Worm (Caenorhabditis elegans) whole organism, L2 larva: ENCODE results near the gene fmo-4.

ENCODE experiments used
- C34F6.9 ChIP-seq: fragments of 150-350 bp; optimal IDR thresholded peaks from 2 replicates; lab custom pipeline; 2014; ENCODE audit warnings: missing biosample characterization, missing genetic modification characterization
- F13H6.1 ChIP-seq: sonication (generic microtip); optimal IDR thresholded peaks from 2 replicates; lab custom pipeline; 2016; ENCODE audit warnings: missing genetic modification characterization, missing compliant biosample characterization
- R02D3.7 ChIP-seq: fragments of 150-350 bp; optimal IDR thresholded peaks from 2 replicates; lab custom pipeline; 2014; ENCODE audit warnings: missing biosample characterization, missing genetic modification characterization
- Y55F3AM.14 ChIP-seq: fragments of 200-800 bp; sonication (Bioruptor generic); optimal IDR thresholded peaks from 2 replicates; lab custom pipeline; 2018; ENCODE audit warnings: mild to moderate bottlenecking, missing genetic modification characterization, missing compliant biosample characterization
- ZK546.5 ChIP-seq: sonication (generic microtip); optimal IDR thresholded peaks from 2 replicates; lab custom pipeline; 2017; ENCODE audit warnings: missing biosample characterization, missing genetic modification characterization
- alr-1 ChIP-seq: fragments of 150-350 bp; optimal IDR thresholded peaks from 2 replicates; lab custom pipeline; 2014; ENCODE audit warnings: missing biosample characterization, missing genetic modification characterization
- aly-2 ChIP-seq: fragments of 150-350 bp; optimal IDR thresholded peaks from 2 replicates; lab custom pipeline; 2014; ENCODE audit warnings: missing biosample characterization, missing genetic modification characterization
- ama-1 ChIP-seq: fragments of 150-350 bp; optimal IDR thresholded peaks from 2 replicates; lab custom pipeline; 2018; ENCODE audit warnings: inconsistent platforms
- blmp-1 ChIP-seq: sonication (generic microtip); optimal IDR thresholded peaks from 2 replicates; lab custom pipeline; 2017; ENCODE audit warnings: missing genetic modification characterization, mild to moderate bottlenecking, missing compliant biosample characterization, antibody characterized with exemption, moderate library complexity; ENCODE audit not compliant: insufficient read depth
- ceh-82 ChIP-seq: fragments of 150-350 bp; optimal IDR thresholded peaks from 2 replicates; lab custom pipeline; 2014; ENCODE audit warnings: missing biosample characterization, missing genetic modification characterization
- crh-2 ChIP-seq: sonication (generic microtip); optimal IDR thresholded peaks from 2 replicates; lab custom pipeline; 2017; ENCODE audit warnings: missing biosample characterization, missing genetic modification characterization
- dmd-4 ChIP-seq: sonication (generic microtip); optimal IDR thresholded peaks from 2 replicates; lab custom pipeline; 2017; ENCODE audit warnings: missing biosample characterization, missing genetic modification characterization
- elt-1 ChIP-seq: fragments of 150-350 bp; optimal IDR thresholded peaks from 2 replicates; lab custom pipeline; 2014; ENCODE audit warnings: missing biosample characterization, missing genetic modification characterization
- elt-3 ChIP-seq: sonication (generic microtip); optimal IDR thresholded peaks from 2 replicates; lab custom pipeline; 2017; ENCODE audit warnings: missing biosample characterization, missing genetic modification characterization
- fos-1 ChIP-seq: fragments of 150-350 bp; optimal IDR thresholded peaks from 2 replicates; lab custom pipeline; 2014; ENCODE audit warnings: missing biosample characterization, missing genetic modification characterization
- gmeb-1 ChIP-seq: fragments of 150-350 bp; optimal IDR thresholded peaks from 2 replicates; lab custom pipeline; 2014; ENCODE audit warnings: missing biosample characterization, missing genetic modification characterization
- lin-11 ChIP-seq: fragments of 150-350 bp; sonication (generic microtip); optimal IDR thresholded peaks from 2 replicates; lab custom pipeline; 2014; ENCODE audit warnings: missing biosample characterization, missing genetic modification characterization, inconsistent platforms, mixed read lengths
- lin-13 ChIP-seq: fragments of 150-350 bp; optimal IDR thresholded peaks from 2 replicates; lab custom pipeline; 2014; ENCODE audit warnings: missing biosample characterization, missing genetic modification reagents, missing genetic modification characterization
- lin-39 ChIP-seq: fragments of 150-350 bp; optimal IDR thresholded peaks from 2 replicates; lab custom pipeline; 2014; ENCODE audit warnings: missing biosample characterization, missing genetic modification reagents, missing genetic modification characterization
- mab-5 ChIP-seq: fragments of 150-350 bp; optimal IDR thresholded peaks from 2 replicates; lab custom pipeline; 2014; ENCODE audit warnings: missing biosample characterization, missing genetic modification characterization
- mbf-1 ChIP-seq: sonication (generic microtip); optimal IDR thresholded peaks from 2 replicates; lab custom pipeline; 2017; ENCODE audit warnings: missing biosample characterization, missing genetic modification characterization
- mdl-1 ChIP-seq, 2 experiments: fragments of 150-350 bp in 1 of 2; sonication (generic microtip) in 1 of 2; optimal IDR thresholded peaks; 2 replicates each; lab custom pipeline; 2017; ENCODE audit warnings: missing biosample characterization in 2 of 2, missing genetic modification characterization in 2 of 2
- nhr-11 ChIP-seq: fragments of 150-350 bp; optimal IDR thresholded peaks from 2 replicates; lab custom pipeline; 2014; ENCODE audit warnings: missing biosample characterization, missing genetic modification characterization
- nhr-12 ChIP-seq: fragments of 150-350 bp; optimal IDR thresholded peaks from 2 replicates; lab custom pipeline; 2014; ENCODE audit warnings: missing biosample characterization, missing genetic modification characterization
- nhr-129 ChIP-seq: fragments of 150-350 bp; optimal IDR thresholded peaks from 2 replicates; lab custom pipeline; 2014; ENCODE audit warnings: missing biosample characterization, missing genetic modification characterization
- nhr-21 ChIP-seq: fragments of 150-350 bp; optimal IDR thresholded peaks from 2 replicates; lab custom pipeline; 2014; ENCODE audit warnings: missing biosample characterization, missing genetic modification characterization
- nhr-237 ChIP-seq: fragments of 150-350 bp; optimal IDR thresholded peaks from 2 replicates; lab custom pipeline; 2014; ENCODE audit warnings: missing biosample characterization, missing genetic modification characterization
- nhr-25 ChIP-seq: fragments of 150-350 bp; sonication (generic microtip); optimal IDR thresholded peaks from 3 replicates; lab custom pipeline; 2014; ENCODE audit warnings: missing biosample characterization, missing genetic modification characterization
- nhr-6 ChIP-seq: fragments of 150-350 bp; optimal IDR thresholded peaks from 2 replicates; lab custom pipeline; 2014; ENCODE audit warnings: missing biosample characterization, missing genetic modification characterization
- nhr-77 ChIP-seq: fragments of 150-350 bp; optimal IDR thresholded peaks from 2 replicates; lab custom pipeline; 2014; ENCODE audit warnings: missing biosample characterization, missing genetic modification characterization
- peb-1 ChIP-seq: fragments of 150-350 bp; optimal IDR thresholded peaks from 2 replicates; lab custom pipeline; 2014; ENCODE audit warnings: missing biosample characterization, missing genetic modification characterization
- sem-4 ChIP-seq: fragments of 150-350 bp; optimal IDR thresholded peaks from 2 replicates; lab custom pipeline; 2014; ENCODE audit warnings: missing biosample characterization, missing genetic modification reagents, missing genetic modification characterization
- skn-1 ChIP-seq: sonication (generic microtip); optimal IDR thresholded peaks from 2 replicates; lab custom pipeline; 2017; ENCODE audit warnings: missing biosample characterization, missing genetic modification characterization
- sma-3 ChIP-seq: sonication (generic microtip); optimal IDR thresholded peaks from 2 replicates; lab custom pipeline; 2016; ENCODE audit warnings: missing genetic modification reagents, missing genetic modification characterization, missing compliant biosample characterization
- sma-9 ChIP-seq, 2 experiments: fragments of 150-350 bp in 1 of 2; sonication (generic microtip) in 1 of 2; optimal IDR thresholded peaks; 2 replicates each; lab custom pipeline; 2014 to 2016; ENCODE audit warnings: missing genetic modification characterization in 2 of 2, mild to moderate bottlenecking in 1 of 2, missing biosample characterization in 1 of 2, missing compliant biosample characterization in 1 of 2, missing genetic modification reagents in 1 of 2, moderate library complexity in 1 of 2
- unc-39 ChIP-seq: fragments of 150-350 bp; optimal IDR thresholded peaks from 2 replicates; lab custom pipeline; 2014; ENCODE audit warnings: missing biosample characterization, missing genetic modification characterization
- unc-55 ChIP-seq: fragments of 150-350 bp; sonication (generic microtip); optimal IDR thresholded peaks from 3 replicates; lab custom pipeline; 2014; ENCODE audit warnings: missing biosample characterization, missing genetic modification reagents, missing genetic modification characterization
- unc-62 ChIP-seq: fragments of 150-350 bp; optimal IDR thresholded peaks from 2 replicates; lab custom pipeline; 2014; ENCODE audit warnings: missing biosample characterization, missing genetic modification reagents, missing genetic modification characterization
- ztf-11 ChIP-seq: sonication (generic microtip); optimal IDR thresholded peaks from 2 replicates; lab custom pipeline; 2017; ENCODE audit warnings: missing biosample characterization, missing genetic modification characterization

The fmo-4 gene

ce11 chrV:13654394-13654792 is 47.9 kb upstream of the fmo-4 start:
- TF ChIP-seq mdl-1 (tag; optimal IDR thresholded peaks at IDR 0.05; lab: Kevin White, UChicago) (no peak), unc-55 (GFP tag; lab: Kevin White, UChicago) (peak; percentile 18)

DNA sequence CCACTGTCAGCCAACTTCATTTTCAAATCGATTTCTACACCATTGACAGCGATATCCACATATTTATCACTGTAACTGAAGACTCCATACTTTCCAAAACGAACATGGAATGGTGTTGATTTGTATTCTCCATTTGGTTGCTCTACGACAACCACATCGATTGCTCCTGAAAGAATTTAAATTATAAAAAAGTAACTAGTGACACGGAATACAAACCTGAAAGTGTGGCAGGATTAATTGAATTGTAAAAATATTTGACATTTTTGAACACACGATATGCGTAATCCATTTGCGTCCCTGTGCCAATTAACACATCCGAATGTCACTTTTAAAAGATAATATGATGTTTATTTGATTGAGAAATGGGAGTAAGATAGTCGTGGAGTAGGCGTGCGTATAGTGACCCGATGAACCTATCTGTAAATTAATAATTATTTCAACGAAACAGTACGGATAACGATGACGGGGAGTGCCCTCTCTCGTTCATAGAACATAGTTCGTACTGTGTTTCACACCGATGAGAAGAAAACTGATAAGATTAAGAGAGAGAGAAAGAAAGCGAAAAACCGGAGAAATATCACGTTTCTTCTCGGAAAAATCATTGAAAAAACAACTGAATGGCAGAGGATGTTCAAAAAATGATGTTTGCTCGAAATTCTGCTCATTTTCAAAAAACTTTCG is 47.4 kb upstream of the fmo-4 start, which contains the start of gene lpin-1:
TSS of gene lpin-1 (minus strand) at position 417 of the 681 bp plus-strand sequence.
- TF ChIP-seq fos-1 (tag; lab: Kevin White, UChicago) = peak; percentile 63
- TF ChIP-seq elt-3 (tag; lab: Kevin White, UChicago) = no peak
- peak; percentile 9 for TF ChIP-seq F13H6.1
- TF ChIP-seq unc-55 (GFP tag; lab: Kevin White, UChicago) = no peak
- no peak for TF ChIP-seq crh-2 (tag; lab: Kevin White, UChicago)
- TF ChIP-seq gmeb-1 = no peak
- peak; percentile 52 for TF ChIP-seq nhr-21 (tag; lab: Kevin White, UChicago)
- no peak for TF ChIP-seq ZK546.5
- no peak for TF ChIP-seq skn-1 (tag; lab: Kevin White, UChicago)
- no peak for TF ChIP-seq dmd-4 (tag; lab: Kevin White, UChicago)
- no peak for TF ChIP-seq nhr-25 (tag; lab: Kevin White, UChicago)
- no peak for TF ChIP-seq R02D3.7
- TF ChIP-seq sma-9 (GFP tag; optimal IDR thresholded peaks at IDR 0.05; lab: Kevin White, UChicago) = peak; percentile 63
- TF ChIP-seq sma-9 (tag; optimal IDR thresholded peaks at IDR 0.05; lab: Kevin White, UChicago) = no peak
- TF ChIP-seq nhr-12 (tag; lab: Kevin White, UChicago) = no peak
- no peak for TF ChIP-seq alr-1 (tag; lab: Kevin White, UChicago)
- no peak for TF ChIP-seq nhr-237
- no peak for TF ChIP-seq lin-39 (tag; lab: Kevin White, UChicago)
- TF ChIP-seq mab-5 (tag; lab: Kevin White, UChicago) = no peak
- TF ChIP-seq ama-1 (lab: Kevin White, UChicago) = peak; percentile 39
- TF ChIP-seq sem-4 = no peak
- no peak for TF ChIP-seq aly-2 (tag; lab: Kevin White, UChicago)
- no peak for TF ChIP-seq ceh-82
- TF ChIP-seq sma-3 (GFP tag; lab: Kevin White, UChicago) = peak; percentile 45
- TF ChIP-seq unc-39 = no peak
- no peak for TF ChIP-seq lin-11 (tag; lab: Kevin White, UChicago)
- TF ChIP-seq unc-62 (GFP tag; lab: Kevin White, UChicago) = no peak
- no peak for TF ChIP-seq Y55F3AM.14 (GFP tag; lab: Kevin White, UChicago)
- no peak for TF ChIP-seq nhr-129
- no peak for TF ChIP-seq lin-13 (GFP tag; lab: Kevin White, UChicago)
- TF ChIP-seq C34F6.9 (tag; lab: Kevin White, UChicago) = no peak
- TF ChIP-seq mdl-1 (tag; optimal IDR thresholded peaks at IDR 0.05; lab: Kevin White, UChicago) = no peak
- peak; percentile 39 for TF ChIP-seq blmp-1 (tag; lab: Kevin White, UChicago)
- no peak for TF ChIP-seq nhr-77 (tag; lab: Kevin White, UChicago)
- TF ChIP-seq peb-1 (tag; lab: Kevin White, UChicago) = no peak
- no peak for TF ChIP-seq mbf-1 (tag; lab: Kevin White, UChicago)

DNA sequence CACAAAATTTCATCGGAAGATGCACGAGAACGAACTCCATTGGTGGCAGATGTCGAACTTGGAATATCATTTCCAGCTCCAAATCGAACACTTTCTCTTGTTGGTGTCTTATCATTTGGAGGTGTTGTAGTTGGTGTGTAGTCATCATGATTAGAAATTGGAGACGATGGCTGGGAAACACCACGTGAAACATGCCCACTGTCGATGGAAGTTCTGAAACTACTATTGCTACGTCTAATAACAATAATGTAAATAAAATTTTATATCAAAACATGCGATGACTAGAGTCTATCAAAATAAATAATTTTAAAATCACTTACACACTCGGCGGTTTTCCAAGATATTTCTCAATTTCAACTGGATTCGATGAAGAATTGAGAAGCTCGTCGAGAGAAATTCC is 45.8 kb upstream of the fmo-4 start:
- TF ChIP-seq alr-1 (tag; lab: Kevin White, UChicago) = no peak
- no peak for TF ChIP-seq dmd-4 (tag; lab: Kevin White, UChicago)
- TF ChIP-seq F13H6.1 = no peak
- no peak for TF ChIP-seq blmp-1 (tag; lab: Kevin White, UChicago)
- no peak for TF ChIP-seq elt-1 (tag; lab: Kevin White, UChicago)
- TF ChIP-seq unc-55 (GFP tag; lab: Kevin White, UChicago) = no peak
- no peak for TF ChIP-seq skn-1 (tag; lab: Kevin White, UChicago)
- no peak for TF ChIP-seq nhr-11 (tag; lab: Kevin White, UChicago)
- TF ChIP-seq fos-1 (tag; lab: Kevin White, UChicago) = no peak
- no peak for TF ChIP-seq lin-39 (tag; lab: Kevin White, UChicago)
- no peak for TF ChIP-seq ztf-11
- no peak for TF ChIP-seq ZK546.5
- TF ChIP-seq lin-13 (GFP tag; lab: Kevin White, UChicago) = no peak
- no peak for TF ChIP-seq nhr-6 (tag; lab: Kevin White, UChicago)
